Worm (Caenorhabditis elegans): ENCODE data around the gene F44F4.10.

DNA sequence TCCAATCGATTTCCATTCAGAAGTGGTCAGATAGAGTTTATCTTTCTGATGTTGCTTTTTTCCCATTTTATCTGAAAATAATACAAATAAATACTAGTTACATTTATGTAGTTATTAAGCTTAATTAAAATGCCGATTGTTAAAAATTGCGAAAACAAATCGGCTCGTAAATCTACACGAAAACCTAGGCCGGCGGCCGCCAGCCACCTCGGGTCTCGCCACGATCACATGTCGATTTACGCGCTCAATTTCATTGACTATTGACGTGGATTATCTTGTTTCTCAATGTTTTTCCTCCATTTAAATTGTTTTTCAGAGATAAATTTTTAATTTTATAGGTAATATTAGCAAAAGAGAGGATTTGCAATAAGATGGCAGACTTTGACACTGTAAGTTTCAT lies 44.5 kb downstream of the F44F4.10 start, which contains the start of the genes cyn-4 and copz-1:
- TF ChIP-seq ama-1 (optimal IDR thresholded peaks at IDR 0.05): no peak
- peak; percentile 65 for TF ChIP-seq elt-2 (tag; optimal IDR thresholded peaks at IDR 0.05)
- no peak for TF ChIP-seq ceh-45 (GFP tag; IDR thresholded peaks at IDR 0.05)
- no peak for TF ChIP-seq T23F11.4 (GFP tag; optimal IDR thresholded peaks at IDR 0.05)
- peak; percentile 73 for TF ChIP-seq ref-2 (tag; optimal IDR thresholded peaks at IDR 0.05)
- peak; percentile 92 for TF ChIP-seq tbx-2 (tag; optimal IDR thresholded peaks at IDR 0.05)
- no peak for TF ChIP-seq dve-1 (tag; optimal IDR thresholded peaks at IDR 0.05)
- peak; percentile 48 for TF ChIP-seq lim-6 (tag; optimal IDR thresholded peaks at IDR 0.05)
- TF ChIP-seq gmeb-2 (tag; optimal IDR thresholded peaks at IDR 0.05): no peak
- TF ChIP-seq ztf-16 (tag; optimal IDR thresholded peaks at IDR 0.05): no peak
- no peak for TF ChIP-seq pqm-1 (tag; optimal IDR thresholded peaks at IDR 0.05)
- TF ChIP-seq ceh-22 (tag; optimal IDR thresholded peaks at IDR 0.05): no peak
- no peak for TF ChIP-seq unc-55 (GFP tag; optimal IDR thresholded peaks at IDR 0.05)
